Worm (Caenorhabditis elegans): Measurements from ENCODE around the gene cct-6.

DNA sequence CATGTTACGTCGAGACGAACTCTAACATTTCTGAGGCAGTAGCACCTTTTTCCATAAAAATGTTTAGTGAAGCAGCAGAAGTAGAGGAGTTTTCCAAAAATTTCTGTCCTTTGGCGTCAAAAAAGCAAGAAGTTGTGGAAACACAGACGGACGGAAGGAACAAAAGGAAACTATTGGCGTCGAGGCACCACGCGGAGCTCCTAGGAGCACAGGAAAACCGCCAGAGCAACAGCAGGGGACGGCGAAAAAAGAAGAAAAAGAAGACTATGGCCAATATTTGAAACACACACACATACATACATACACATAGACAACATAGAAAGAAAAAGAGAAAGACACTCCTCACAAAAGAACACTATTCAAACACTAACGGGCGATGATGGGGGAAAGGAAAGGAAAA lies 12.6 kb downstream of the cct-6 start:
- TF ChIP-seq lin-39 (tag; optimal IDR thresholded peaks at IDR 0.05) (no peak), dve-1 (tag; optimal IDR thresholded peaks at IDR 0.05; ENCODE audit: insufficient read depth) (peak; percentile 8), unc-62 (GFP tag; optimal IDR thresholded peaks at IDR 0.05 in 1 of 2) (no peak), unc-62 (tag; optimal IDR thresholded peaks at IDR 0.05) (no peak), nhr-25 (tag; optimal IDR thresholded peaks at IDR 0.05; ENCODE audit: borderline replicate concordance, insufficient read depth) (no peak), ceh-28 (tag; optimal IDR thresholded peaks at IDR 0.05) (no peak), lin-13 (GFP tag; optimal IDR thresholded peaks at IDR 0.05) (no peak), ama-1 (optimal IDR thresholded peaks at IDR 0.05) (no peak), pha-4 (GFP tag; IDR thresholded peaks at IDR 0.05) (no peak), pha-4 (tag; optimal IDR thresholded peaks at IDR 0.05) (peak; percentile 16), mdl-1 (tag; optimal IDR thresholded peaks at IDR 0.05) (no peak), zfp-2 (tag; optimal IDR thresholded peaks at IDR 0.05) (no peak), lim-7 (GFP tag; IDR thresholded peaks at IDR 0.05) (no peak), nhr-77 (tag; optimal IDR thresholded peaks at IDR 0.05) (no peak)

Measured in whole organism, L4 larva.